Worm (Caenorhabditis elegans) whole organism, midembryonic: ENCODE measurements around the gene D2085.7.

ENCODE experiments used
- T22C8.4 ChIP-seq: fragments of 200-800 bp; sonication (Bioruptor generic); IDR thresholded peaks from 2 replicates; pipeline ENCODE4 v1.3.6; 2022; ENCODE audit warnings: missing genetic modification characterization, missing compliant biosample characterization
- cog-1 ChIP-seq: sonication (generic microtip); optimal IDR thresholded peaks from 2 replicates; lab custom pipeline; 2016; ENCODE audit warnings: missing genetic modification characterization, missing compliant biosample characterization
- klf-2 ChIP-seq: fragments of 200-800 bp; sonication (Bioruptor generic); conservative IDR thresholded peaks from 2 replicates; pipeline ENCODE4 v1.3.6; 2022; ENCODE audit warnings: missing genetic modification reagents, missing genetic modification characterization, missing compliant biosample characterization
- med-1 ChIP-seq: sonication (generic microtip); optimal IDR thresholded peaks from 2 replicates; lab custom pipeline; 2017; ENCODE audit warnings: missing genetic modification characterization, mild to moderate bottlenecking, missing compliant biosample characterization, antibody characterized with exemption, missing genetic modification reagents; ENCODE audit not compliant: insufficient read depth
- tab-1 ChIP-seq: fragments of 200-800 bp; sonication (Bioruptor generic); IDR thresholded peaks from 2 replicates; pipeline ENCODE4 v1.3.6; 2022; ENCODE audit warnings: missing genetic modification characterization, missing compliant biosample characterization
- ztf-29 ChIP-seq: fragments of 200-800 bp; sonication (Bioruptor generic); IDR thresholded peaks from 2 replicates; pipeline ENCODE4 v1.3.6; 2022; ENCODE audit warnings: missing genetic modification reagents, missing genetic modification characterization, missing compliant biosample characterization

- no peak for TF ChIP-seq klf-2
- no peak for TF ChIP-seq ztf-29
- TF ChIP-seq cog-1 (tag; lab: Kevin White, UChicago), result no peak
- TF ChIP-seq T22C8.4 (GFP tag; lab: Robert Waterston, UW), result no peak
- no peak for TF ChIP-seq tab-1 (GFP tag; lab: Robert Waterston, UW)
- no peak for TF ChIP-seq med-1 (GFP tag; lab: Kevin White, UChicago)
Observed at ce11 chrII:8603567-8604359, 37.4 kb upstream of the D2085.7 start, which contains the start of gene suf-1.
